Fruit fly (Drosophila melanogaster): ENCODE data around the gene QIL1.

QIL1 gene

dm6 chr3L:17465804-17466203 is at the start of gene QIL1:
Gene QIL1, plus strand, starts transcription at chr3L:17465945.
- TF ChIP-seq Eip78C (GFP tag) (peak; percentile 55), CG16779 (tag; optimal IDR thresholded peaks at IDR 0.05) (no peak), Lpt (GFP tag; optimal IDR thresholded peaks at IDR 0.05) (no peak)

dm6 chr3L:17415967-17416749 is 49.6 kb upstream of the QIL1 start:
- TF ChIP-seq CG6808 (GFP tag; optimal IDR thresholded peaks at IDR 0.05), result peak; percentile 85
- peak; percentile 40 for TF ChIP-seq lz (GFP tag; optimal IDR thresholded peaks at IDR 0.05)
- TF ChIP-seq eg (GFP tag; IDR thresholded peaks at IDR 0.05), result no peak
- peak; percentile 61 for TF ChIP-seq CG11762 (GFP tag; optimal IDR thresholded peaks at IDR 0.05; ENCODE audit: insufficient read depth)
- TF ChIP-seq svp (GFP tag), result peak; percentile 74
- peak; percentile 59 for TF ChIP-seq CG8319 (GFP tag; optimal IDR thresholded peaks at IDR 0.05)
- peak; percentile 14 for TF ChIP-seq Ets21C (GFP tag; optimal IDR thresholded peaks at IDR 0.05)
- peak; percentile 42 for TF ChIP-seq CG32006 (GFP tag; optimal IDR thresholded peaks at IDR 0.05)
- TF ChIP-seq OdsH (GFP tag; optimal IDR thresholded peaks at IDR 0.05), result peak; percentile 76
- TF ChIP-seq net (GFP tag; optimal IDR thresholded peaks at IDR 0.05), result peak; percentile 76
- TF ChIP-seq CG6792 (GFP tag; optimal IDR thresholded peaks at IDR 0.05), result peak; percentile 61
- no peak for TF ChIP-seq CG4318 (GFP tag; optimal IDR thresholded peaks at IDR 0.05)
- TF ChIP-seq achi (GFP tag; optimal IDR thresholded peaks at IDR 0.05), result peak; percentile 64
- no peak for TF ChIP-seq CG6276 (GFP tag; optimal IDR thresholded peaks at IDR 0.05)
- TF ChIP-seq CG8119 (GFP tag; IDR thresholded peaks at IDR 0.05), result no peak; the same call in 2 of the 3 replicates
- no peak for TF ChIP-seq Gug (GFP tag; IDR thresholded peaks at IDR 0.05)
- peak; percentile 92 for TF ChIP-seq Ets96B (tag; optimal IDR thresholded peaks at IDR 0.05)
- TF ChIP-seq Eip75B (GFP tag; optimal IDR thresholded peaks at IDR 0.05), result peak; percentile 81
- TF ChIP-seq pdm3 (GFP tag; optimal IDR thresholded peaks at IDR 0.05), result peak; percentile 75
- TF ChIP-seq spab (GFP tag; optimal IDR thresholded peaks at IDR 0.05), result peak; percentile 86
- TF ChIP-seq topi (GFP tag; optimal IDR thresholded peaks at IDR 0.05), result peak; percentile 63
- TF ChIP-seq Smox (GFP tag; optimal IDR thresholded peaks at IDR 0.05), result peak; percentile 44
- peak; percentile 70 for TF ChIP-seq Sox15 (GFP tag; optimal IDR thresholded peaks at IDR 0.05)
- peak; percentile 16 for TF ChIP-seq Hr39 (GFP tag; optimal IDR thresholded peaks at IDR 0.05)
- TF ChIP-seq CG15336 (GFP tag; IDR thresholded peaks at IDR 0.05), result no peak
- TF ChIP-seq CG11902 (GFP tag; optimal IDR thresholded peaks at IDR 0.05), result peak; percentile 47
- TF ChIP-seq CG16779 (tag; optimal IDR thresholded peaks at IDR 0.05), result peak; percentile 43
- peak; percentile 64 for TF ChIP-seq CG10631 (GFP tag; optimal IDR thresholded peaks at IDR 0.05)
- peak; percentile 95 for TF ChIP-seq Eip78C (GFP tag)
- TF ChIP-seq ss (GFP tag; optimal IDR thresholded peaks at IDR 0.05), result peak; percentile 91 to 94
- TF ChIP-seq fd85E (GFP tag; optimal IDR thresholded peaks at IDR 0.05), result no peak
- TF ChIP-seq salr (GFP tag; optimal IDR thresholded peaks at IDR 0.05), result peak; percentile 28 to 84
- TF ChIP-seq CG8632 (GFP tag; optimal IDR thresholded peaks at IDR 0.05), result peak; percentile 71
- TF ChIP-seq CG9139 (GFP tag; optimal IDR thresholded peaks at IDR 0.05), result peak; percentile 75
- peak; percentile 12 for TF ChIP-seq Hr4 (GFP tag; optimal IDR thresholded peaks at IDR 0.05)
- TF ChIP-seq cyc (GFP tag; optimal IDR thresholded peaks at IDR 0.05), result peak; percentile 23
- peak; percentile 63 for TF ChIP-seq esn (GFP tag; optimal IDR thresholded peaks at IDR 0.05)
- TF ChIP-seq Sox14 (GFP tag; optimal IDR thresholded peaks at IDR 0.05), result peak; percentile 59
- peak; percentile 11 for TF ChIP-seq fkh (GFP tag; optimal IDR thresholded peaks at IDR 0.05)
- TF ChIP-seq dac (GFP tag; optimal IDR thresholded peaks at IDR 0.05), result no peak
- TF ChIP-seq CG1621 (tag; optimal IDR thresholded peaks at IDR 0.05), result peak; percentile 87
- TF ChIP-seq Hr38 (GFP tag; optimal IDR thresholded peaks at IDR 0.05), result no peak
- TF ChIP-seq CG6163 (GFP tag; IDR thresholded peaks at IDR 0.05), result peak; percentile 80
- TF ChIP-seq dsx (GFP tag; optimal IDR thresholded peaks at IDR 0.05; ENCODE audit: poor library complexity, severe bottlenecking), result peak; percentile 84
- peak; percentile 70 for TF ChIP-seq CG7368 (GFP tag; optimal IDR thresholded peaks at IDR 0.05)
- no peak for TF ChIP-seq CG31627 (GFP tag; optimal IDR thresholded peaks at IDR 0.05)
- TF ChIP-seq Lpt (GFP tag; optimal IDR thresholded peaks at IDR 0.05), result no peak
- no peak for TF ChIP-seq Eip93F (GFP tag; optimal IDR thresholded peaks at IDR 0.05)

All from whole organism, prepupa.